Worm (Caenorhabditis elegans) whole organism, dauer: ENCODE results near the gene eif-1.

Source experiments
- unc-62 ChIP-seq: sonication (generic microtip); optimal IDR thresholded peaks from 2 replicates; lab custom pipeline; 2017; ENCODE audit warnings: missing biosample characterization, missing genetic modification reagents, missing genetic modification characterization

eif-1 gene

DNA sequence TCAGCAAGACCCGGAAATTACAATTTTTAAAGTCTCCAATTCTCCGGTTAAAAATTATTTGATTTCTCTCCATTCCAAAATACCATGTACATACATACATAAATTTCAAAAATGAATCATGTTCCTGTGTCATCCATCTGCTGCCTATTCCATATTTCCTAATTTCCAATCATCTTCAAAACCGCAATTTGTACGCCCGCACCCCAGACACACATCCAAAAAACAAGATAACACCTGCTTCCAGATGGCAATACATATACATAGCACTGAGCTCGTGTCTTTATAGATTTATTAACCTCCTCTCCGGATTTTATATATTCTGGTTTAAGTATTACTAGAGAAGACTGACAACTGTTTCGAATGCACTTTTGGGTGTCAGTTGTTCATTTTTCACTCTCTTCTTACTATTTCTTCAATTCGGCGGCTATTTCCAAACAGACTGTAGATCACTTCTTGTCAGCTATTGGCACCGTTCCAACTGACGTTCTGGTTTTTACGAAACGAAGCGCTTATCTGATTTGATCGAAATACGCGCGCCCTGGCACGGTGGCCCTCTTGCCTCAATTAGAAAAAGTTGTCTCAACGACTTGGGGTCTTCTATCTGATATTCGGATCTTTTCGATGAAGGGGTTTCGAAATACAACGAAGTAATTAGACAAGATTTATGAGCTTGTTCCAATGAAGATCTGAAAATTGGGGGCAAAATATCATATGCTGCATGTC, 11.5 kb downstream of the eif-1 start:
- no peak for TF ChIP-seq unc-62

- no peak for TF ChIP-seq unc-62
Observed at ce11 chrII:4975311-4975710, 18.1 kb downstream of the eif-1 start.

- no peak for TF ChIP-seq unc-62
Observed at ce11 chrII:4974448-4974951, 18.9 kb downstream of the eif-1 start.

DNA sequence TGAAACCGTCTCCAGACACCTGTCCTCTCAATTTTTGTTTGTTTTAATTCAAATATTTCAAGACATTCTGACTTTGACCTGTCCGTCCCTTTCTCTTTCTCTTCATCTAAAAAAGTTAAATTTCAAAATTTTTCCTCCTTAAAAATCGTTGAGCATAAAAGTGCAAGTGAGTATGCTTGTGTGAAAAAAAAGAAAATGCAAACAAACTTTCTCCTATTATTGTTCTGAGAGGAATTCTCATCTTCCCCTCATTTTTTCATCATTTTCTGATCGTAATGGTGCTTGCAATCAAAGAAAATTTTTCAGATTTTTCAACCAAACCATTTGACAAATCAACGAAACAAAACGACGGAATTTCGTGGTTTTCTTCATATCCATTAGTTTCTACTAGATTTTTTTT, 24.5 kb downstream of the eif-1 start, which contains the start of gene shc-2:
Gene shc-2 (plus strand): TSS at position 301 of the 400 bp plus-strand sequence.
- no peak for TF ChIP-seq unc-62

- no peak for TF ChIP-seq unc-62
Observed at ce11 chrII:4967636-4968035, 25.7 kb downstream of the eif-1 start.

ce11 chrII:4966576-4966975, 26.8 kb downstream of the eif-1 start:
- TF ChIP-seq unc-62, result no peak

DNA sequence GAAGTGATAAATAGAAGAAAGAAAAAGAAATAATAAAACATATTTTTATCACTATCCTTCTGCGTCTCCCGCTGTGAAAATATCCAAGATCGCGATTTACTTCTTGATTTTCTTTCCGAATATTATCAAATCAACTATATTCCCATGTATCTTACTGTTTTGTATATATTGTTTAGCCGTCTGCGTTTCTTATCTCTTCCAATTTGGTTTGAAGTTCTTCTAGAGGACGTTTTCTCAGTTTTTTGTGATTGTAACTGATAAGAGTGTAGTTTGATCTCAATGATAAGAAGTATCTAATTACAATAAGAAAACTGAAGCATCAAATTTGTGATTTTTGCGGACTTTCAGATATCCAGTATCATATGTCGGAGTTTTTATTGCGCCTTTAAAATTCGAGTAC, 32.7 kb downstream of the eif-1 start:
- TF ChIP-seq unc-62, result no peak

ce11 chrII:4959719-4960118, 33.7 kb downstream of the eif-1 start, which contains the start of gene ulp-2:
ulp-2 (minus strand) TSS chrII:4959876.
- no peak for TF ChIP-seq unc-62

DNA sequence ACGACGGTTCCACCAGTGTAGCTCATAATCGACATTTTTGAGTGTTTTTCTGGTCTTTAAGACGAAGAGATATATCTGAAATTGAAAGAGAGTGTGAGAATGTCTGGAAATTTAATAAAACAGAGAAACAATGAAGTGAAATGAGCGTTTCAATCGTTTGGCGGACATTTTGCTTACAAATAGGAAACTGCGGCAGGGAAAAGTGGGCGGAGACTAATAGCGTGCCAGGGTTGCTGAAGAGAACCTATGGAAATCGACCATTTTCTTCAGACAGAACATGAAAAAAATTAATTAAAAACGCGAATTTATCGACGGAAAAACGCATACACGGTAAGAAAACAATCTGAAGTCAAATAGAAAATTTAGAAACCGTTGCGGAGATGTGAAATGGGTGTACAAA, 38.0 kb downstream of the eif-1 start, which contains the start of gene pbs-3:
Gene pbs-3 (minus strand): TSS at position 75 of the 400 bp plus-strand sequence.
- TF ChIP-seq unc-62, result no peak

DNA sequence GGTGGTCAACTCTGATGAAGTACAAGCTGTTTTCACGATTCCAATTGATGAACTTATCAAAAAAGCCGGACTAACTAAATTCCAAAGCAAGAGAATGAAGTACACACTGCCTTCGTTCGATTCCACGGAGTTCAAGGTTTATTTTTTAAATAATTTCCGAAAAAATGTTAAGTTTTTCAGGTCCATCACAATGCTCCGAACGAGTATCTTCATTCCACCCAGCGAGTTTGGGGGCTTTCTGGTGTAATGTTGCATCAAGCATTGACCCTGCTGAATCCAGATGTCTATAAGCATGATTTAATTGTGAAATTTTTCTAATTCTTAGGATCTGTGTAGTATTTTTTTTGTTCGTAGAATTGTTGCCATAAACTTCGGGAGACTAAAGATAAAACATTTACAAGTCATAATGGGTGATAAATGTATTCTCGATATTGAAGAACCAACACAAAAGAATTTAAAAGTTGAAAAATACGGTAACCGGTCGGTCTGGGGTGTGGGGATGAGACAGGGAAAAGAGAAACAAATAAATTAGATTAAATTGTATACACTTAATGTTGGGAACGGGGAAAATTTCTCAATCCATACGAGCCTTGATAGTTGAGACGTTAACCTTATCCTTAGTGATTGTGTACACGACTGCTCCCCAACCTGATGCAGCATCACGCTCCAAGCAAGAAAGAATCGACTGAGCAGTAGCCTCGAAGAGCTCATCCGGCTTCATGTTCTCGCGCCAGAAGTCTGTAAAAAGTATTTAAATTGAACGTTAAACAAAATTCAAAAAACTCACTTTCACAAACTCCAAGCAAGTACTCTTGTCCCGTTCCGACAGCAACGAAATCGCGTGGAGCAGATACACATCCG, 39.1 kb downstream of the eif-1 start:
- no peak for TF ChIP-seq unc-62

- TF ChIP-seq unc-62, result no peak
Observed at ce11 chrII:4953289-4953688, 40.1 kb downstream of the eif-1 start, which contains the start of gene ndx-3. ndx-3 (plus strand) TSS chrII:4953589.

DNA sequence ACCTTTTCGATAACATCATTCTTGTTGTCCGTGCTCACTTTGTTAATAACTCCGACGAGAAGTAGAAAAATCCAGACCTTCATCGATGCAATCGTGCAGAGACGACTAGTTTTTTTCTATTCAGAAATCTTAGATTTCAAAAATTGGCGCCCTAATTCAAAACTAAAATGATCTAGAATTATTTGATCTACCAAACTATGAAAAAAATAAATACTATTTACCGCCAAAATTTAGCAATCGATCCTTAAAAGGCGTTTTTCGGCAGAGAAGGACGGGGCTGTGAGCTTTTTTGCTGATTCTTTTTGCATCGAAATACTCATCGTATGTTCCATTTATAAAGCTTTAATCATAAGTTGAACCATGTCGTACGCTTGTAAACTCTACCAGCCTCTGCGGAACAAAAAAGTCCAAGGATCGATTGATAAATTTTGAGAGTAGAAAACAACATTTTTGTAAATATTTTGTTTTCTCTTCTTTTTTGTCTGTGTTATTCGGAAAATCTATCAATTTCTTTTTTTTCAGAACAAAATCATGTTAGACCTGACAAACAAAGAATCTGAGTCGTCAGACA, 43.9 kb downstream of the eif-1 start, which contains the start of the genes try-1 and zyg-12:
Gene try-1 (minus strand): TSS at position 148 of the 571 bp plus-strand sequence.
Gene zyg-12 (plus strand): TSS at position 521 of the 571 bp plus-strand sequence.
- no peak for TF ChIP-seq unc-62

DNA sequence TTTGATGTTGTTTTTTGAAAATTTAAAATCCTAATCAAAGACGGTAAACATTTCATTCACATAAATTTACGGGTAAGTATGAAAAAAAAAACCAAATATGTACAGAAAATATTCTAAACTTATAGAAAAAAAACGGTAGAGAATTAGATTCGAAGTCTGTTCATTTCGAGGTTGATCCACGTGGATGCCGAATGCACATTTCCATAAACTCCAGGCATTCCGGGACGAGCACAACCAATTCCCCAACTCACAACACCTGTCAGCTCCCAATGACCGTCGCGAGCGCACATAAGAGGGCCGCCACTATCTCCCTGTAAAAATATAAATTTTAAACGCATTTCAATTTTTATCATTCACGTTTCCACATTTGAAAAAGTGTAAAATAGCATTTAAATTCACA, 45.3 kb downstream of the eif-1 start:
- no peak for TF ChIP-seq unc-62

ce11 chrII:4946775-4947174, 46.6 kb downstream of the eif-1 start:
- TF ChIP-seq unc-62, result no peak

DNA sequence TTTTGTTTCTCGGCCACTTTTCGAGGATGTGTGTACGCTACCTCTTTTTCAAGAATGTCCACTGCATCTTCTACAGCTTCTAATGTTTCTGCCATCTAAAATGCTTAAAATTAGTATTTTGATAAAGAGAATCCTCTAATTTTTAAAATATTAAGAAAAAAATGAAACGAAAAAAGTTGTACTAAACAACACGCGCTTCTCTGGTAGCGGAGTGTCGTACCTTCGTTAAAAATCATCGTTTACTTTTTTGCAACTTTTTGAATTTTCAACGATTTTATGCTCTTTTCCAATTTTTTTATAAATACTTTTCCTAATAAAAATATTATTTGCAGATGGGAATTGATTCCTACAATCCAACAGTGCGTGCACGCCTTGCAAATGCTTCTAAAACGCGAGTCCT, 47.7 kb downstream of the eif-1 start, which contains the start of the genes gldi-11 and ZK546.2:
Gene gldi-11 (minus strand): TSS at position 95 of the 400 bp plus-strand sequence.
Gene ZK546.2 (plus strand): TSS at position 333 of the 400 bp plus-strand sequence.
- TF ChIP-seq unc-62, result no peak

DNA sequence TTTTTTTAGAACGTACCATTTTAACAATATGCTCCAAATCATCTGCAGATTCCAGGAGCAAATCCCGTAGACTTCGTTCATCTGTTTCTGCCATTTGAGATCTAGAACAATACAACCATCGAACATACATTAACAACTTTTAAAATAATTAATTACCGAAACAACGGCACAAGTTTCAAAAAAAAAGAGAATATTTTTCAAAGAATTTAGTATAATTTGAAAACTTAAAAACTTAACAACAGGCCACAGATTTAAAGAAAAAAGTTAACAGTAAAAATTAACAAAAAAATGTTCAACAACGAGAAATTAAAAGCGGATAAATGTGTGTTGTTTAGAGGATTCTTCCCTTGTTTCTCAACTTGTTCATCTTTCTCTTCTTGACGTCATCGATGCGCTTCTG, 49.5 kb downstream of the eif-1 start, which contains the start of gene mdt-4:
Gene mdt-4 (minus strand): TSS at position 101 of the 400 bp plus-strand sequence.
- no peak for TF ChIP-seq unc-62
